Fruit fly (Drosophila melanogaster): Measurements from ENCODE around the gene CG13950.

DNA sequence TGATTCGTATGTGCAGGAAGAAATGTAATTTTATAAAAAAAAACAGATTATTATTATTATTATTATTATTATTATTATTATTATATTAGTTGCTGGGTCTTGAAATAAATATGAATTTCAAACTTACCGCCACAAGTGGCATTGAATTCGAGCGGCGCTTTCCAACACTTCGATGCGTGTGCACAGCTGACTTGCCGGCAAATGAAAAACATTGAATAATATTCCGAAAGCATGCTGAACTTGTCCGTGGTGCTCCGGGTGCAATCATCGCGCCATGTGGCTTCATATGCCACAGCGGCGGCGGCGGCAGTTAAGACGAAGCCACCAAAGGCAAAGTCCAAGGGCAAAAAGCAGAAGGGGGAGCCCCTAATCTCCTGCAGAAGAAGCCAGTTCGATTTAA, 48.6 kb upstream of the CG13950 start, which contains the start of gene Dbp21E2:
- no peak for TF ChIP-seq cnc (optimal IDR thresholded peaks at IDR 0.05)
- TF ChIP-seq tj (GFP tag; optimal IDR thresholded peaks at IDR 0.05): no peak
- peak; percentile 32 for TF ChIP-seq CG7101 (tag; optimal IDR thresholded peaks at IDR 0.05)
- TF ChIP-seq toe (GFP tag; optimal IDR thresholded peaks at IDR 0.05): no peak
- TF ChIP-seq CG33017 (tag; optimal IDR thresholded peaks at IDR 0.05): no peak
- TF ChIP-seq cic (GFP tag; optimal IDR thresholded peaks at IDR 0.05): no peak
- TF ChIP-seq CG12768 (GFP tag; optimal IDR thresholded peaks at IDR 0.05): no peak
- no peak for TF ChIP-seq CG1620 (GFP tag; optimal IDR thresholded peaks at IDR 0.05)
- no peak for TF ChIP-seq pad (GFP tag; optimal IDR thresholded peaks at IDR 0.05)

Measured in whole organism, adult.